Fruit fly (Drosophila melanogaster) whole organism, embryonic: ENCODE measurements around the gene CG34242.
A peak's percentile ranks its signal among the peaks of the same experiment; 100 is the strongest.

Source experiments
- Awh ChIP-seq: fragments of 200-800 bp; sonication (Bioruptor generic); IDR thresholded peaks from 2 replicates; pipeline ENCODE4, ENCODE4 v1.3.6; 2022; ENCODE audit warnings: missing biosample characterization, missing genetic modification characterization
- B-H2 ChIP-seq: fragments of 200-800 bp; sonication (Bioruptor generic); optimal IDR thresholded peaks from 2 replicates; lab custom pipeline; 2018; ENCODE audit warnings: missing biosample characterization, mild to moderate bottlenecking, missing genetic modification characterization
- C15 ChIP-seq: fragments of 200-800 bp; sonication (Bioruptor generic); IDR thresholded peaks from 3 replicates; pipeline ENCODE4 v1.3.6; 2022; ENCODE audit warnings: missing biosample characterization, missing genetic modification characterization
- CG1024 ChIP-seq: fragments of 200-800 bp; sonication (Bioruptor generic); IDR thresholded peaks from 2 replicates; pipeline ENCODE4 v1.3.6; 2022; ENCODE audit warnings: missing biosample characterization, missing genetic modification characterization
- CG10431 ChIP-seq: fragments of 200-800 bp; sonication (Bioruptor generic); optimal IDR thresholded peaks from 3 replicates; lab custom pipeline; 2018; ENCODE audit warnings: missing biosample characterization, mild to moderate bottlenecking, missing genetic modification characterization
- CG10959 ChIP-seq: fragments of 200-800 bp; sonication (Bioruptor generic); IDR thresholded peaks from 2 replicates; pipeline ENCODE4 v1.3.6; 2022; ENCODE audit warnings: missing biosample characterization, missing genetic modification characterization
- CG10979 ChIP-seq: fragments of 200-800 bp; sonication (Bioruptor generic); optimal IDR thresholded peaks from 2 replicates; lab custom pipeline; 2018; ENCODE audit warnings: missing biosample characterization, mild to moderate bottlenecking, missing genetic modification characterization, moderate library complexity
- CG13296 ChIP-seq: fragments of 200-800 bp; sonication (Bioruptor generic); optimal IDR thresholded peaks from 3 replicates; lab custom pipeline; 2018; ENCODE audit warnings: missing biosample characterization, mild to moderate bottlenecking, missing genetic modification characterization
- CG14965 ChIP-seq: fragments of 200-800 bp; sonication (Bioruptor generic); optimal IDR thresholded peaks from 2 replicates; lab custom pipeline; 2016; ENCODE audit warnings: missing biosample characterization, missing genetic modification characterization, borderline replicate concordance
- CG15601 ChIP-seq: fragments of 200-800 bp; sonication (Bioruptor generic); optimal IDR thresholded peaks from 3 replicates; lab custom pipeline; 2019; ENCODE audit warnings: missing biosample characterization, mild to moderate bottlenecking, missing genetic modification characterization, moderate library complexity
- CG16813 ChIP-seq: fragments of 200-800 bp; sonication (Bioruptor generic); IDR thresholded peaks from 3 replicates; pipeline ENCODE4 v1.3.6; 2022; ENCODE audit warnings: missing biosample characterization, missing genetic modification characterization; ENCODE audit not compliant: partially characterized antibody
- CG17328 ChIP-seq: fragments of 200-800 bp; sonication (Bioruptor generic); IDR thresholded peaks from 2 replicates; pipeline ENCODE4 v1.3.6; 2022; ENCODE audit warnings: missing biosample characterization, missing genetic modification characterization
- CG17829 ChIP-seq: fragments of 200-800 bp; optimal IDR thresholded peaks from 2 replicates; lab custom pipeline; 2019; ENCODE audit warnings: missing biosample characterization, mild to moderate bottlenecking, missing genetic modification characterization, moderate library complexity
- CG18011 ChIP-seq: fragments of 200-800 bp; sonication (Bioruptor generic); optimal IDR thresholded peaks from 2 replicates; lab custom pipeline; 2017; ENCODE audit warnings: missing biosample characterization, missing genetic modification characterization, mild to moderate bottlenecking, moderate library complexity, missing genotype
- CG4730 ChIP-seq: fragments of 200-800 bp; sonication (Bioruptor generic); IDR thresholded peaks from 2 replicates; pipeline ENCODE4 v1.3.6; 2022; ENCODE audit warnings: missing biosample characterization, missing genetic modification characterization
- CG4820 ChIP-seq: fragments of 200-800 bp; sonication (Bioruptor generic); optimal IDR thresholded peaks from 3 replicates; lab custom pipeline; 2016; ENCODE audit warnings: missing biosample characterization, missing genetic modification characterization
- CG6791 ChIP-seq: fragments of 200-800 bp; sonication (Bioruptor generic); IDR thresholded peaks from 3 replicates; pipeline ENCODE4 v1.3.6; 2022; ENCODE audit warnings: missing biosample characterization, missing genetic modification characterization; ENCODE audit not compliant: partially characterized antibody
- CG8290 ChIP-seq, 3 experiments: fragments of 200-800 bp; sonication (Bioruptor generic); optimal IDR thresholded peaks; 2 replicates each; lab custom pipeline; 2016 to 2019; ENCODE audit warnings: missing biosample characterization in 3 of 3, missing genetic modification characterization in 3 of 3, mild to moderate bottlenecking in 2 of 3, moderate library complexity in 1 of 3
- Dek ChIP-seq: fragments of 200-800 bp; sonication (Bioruptor generic); optimal IDR thresholded peaks from 3 replicates; lab custom pipeline; 2019; ENCODE audit warnings: missing biosample characterization, mild to moderate bottlenecking, missing genetic modification characterization, moderate library complexity
- Ets97D ChIP-seq: fragments of 200-800 bp; sonication (Bioruptor generic); optimal IDR thresholded peaks from 3 replicates; lab custom pipeline; 2016; ENCODE audit warnings: missing biosample characterization, missing genetic modification characterization
- Gsc ChIP-seq: fragments of 200-800 bp; sonication (Bioruptor generic); IDR thresholded peaks from 2 replicates; pipeline ENCODE4 v1.3.6; 2022; ENCODE audit warnings: missing biosample characterization, missing genetic modification characterization
- Gug ChIP-seq: fragments of 200-800 bp; sonication (Bioruptor generic); IDR thresholded peaks from 4 replicates; pipeline ENCODE4 v1.3.6; 2022; ENCODE audit warnings: missing biosample characterization, missing genetic modification characterization
- Max ChIP-seq: fragments of 200-800 bp; sonication (Bioruptor generic); optimal IDR thresholded peaks from 2 replicates; lab custom pipeline; 2016; ENCODE audit warnings: missing biosample characterization, mild to moderate bottlenecking, missing genetic modification characterization
- NK7.1 ChIP-seq: fragments of 200-800 bp; sonication (Bioruptor generic); optimal IDR thresholded peaks from 3 replicates; lab custom pipeline; 2016; ENCODE audit warnings: missing biosample characterization, missing genetic modification characterization
- Nf-YA ChIP-seq: fragments of 200-800 bp; sonication (Bioruptor generic); IDR thresholded peaks from 2 replicates; pipeline ENCODE4 v1.3.6; 2022; ENCODE audit warnings: missing biosample characterization, missing genetic modification characterization
- Ptx1 ChIP-seq: fragments of 200-800 bp; sonication (Bioruptor generic); IDR thresholded peaks from 2 replicates; pipeline ENCODE4 v1.3.6; 2022; ENCODE audit warnings: missing biosample characterization, missing genetic modification characterization
- aop ChIP-seq: fragments of 200-800 bp; sonication (Bioruptor generic); IDR thresholded peaks from 2 replicates; pipeline ENCODE4 v1.3.6; 2022; ENCODE audit warnings: missing biosample characterization, missing genetic modification characterization
- bab2 ChIP-seq: fragments of 200-800 bp; sonication (Bioruptor generic); optimal IDR thresholded peaks from 2 replicates; lab custom pipeline; 2016; ENCODE audit warnings: missing biosample characterization, missing genetic modification characterization
- chinmo ChIP-seq: fragments of 200-800 bp; sonication (Bioruptor generic); IDR thresholded peaks from 4 replicates; pipeline ENCODE4 v1.3.6; 2022; ENCODE audit warnings: missing biosample characterization, missing genetic modification characterization; ENCODE audit not compliant: partially characterized antibody
- cwo ChIP-seq: fragments of 200-800 bp; sonication (Bioruptor generic); optimal IDR thresholded peaks from 3 replicates; lab custom pipeline; 2017; ENCODE audit warnings: missing biosample characterization, missing genetic modification characterization, mild to moderate bottlenecking, moderate library complexity, missing genetic modification reagents
- dpn ChIP-seq, 2 experiments: fragments of 200-800 bp; sonication (Bioruptor generic); optimal IDR thresholded peaks; 3 replicates each; lab custom pipeline; 2016; ENCODE audit warnings: missing biosample characterization in 2 of 2, missing genetic modification characterization in 2 of 2
- emc ChIP-seq: fragments of 200-800 bp; sonication (Bioruptor generic); optimal IDR thresholded peaks from 2 replicates; lab custom pipeline; 2016; ENCODE audit warnings: missing biosample characterization, missing genetic modification characterization
- ftz-f1 ChIP-seq: fragments of 200-800 bp; sonication (Bioruptor generic); optimal IDR thresholded peaks from 2 replicates; lab custom pipeline; 2016; ENCODE audit warnings: missing biosample characterization, missing genetic modification characterization
- gcm ChIP-seq: fragments of 200-800 bp; sonication (Bioruptor generic); optimal IDR thresholded peaks from 2 replicates; lab custom pipeline; 2019; ENCODE audit warnings: missing biosample characterization, mild to moderate bottlenecking, missing genetic modification characterization, moderate library complexity
- gfzf ChIP-seq: fragments of 200-800 bp; sonication (Bioruptor generic); optimal IDR thresholded peaks from 2 replicates; lab custom pipeline; 2016; ENCODE audit warnings: missing biosample characterization, mild to moderate bottlenecking, missing genetic modification characterization, moderate library complexity
- insv ChIP-seq, 2 experiments: fragments of 200-800 bp; sonication (Bioruptor generic); optimal IDR thresholded peaks; 3 replicates each; lab custom pipeline; 2016 to 2018; ENCODE audit warnings: missing biosample characterization in 2 of 2, missing genetic modification characterization in 2 of 2
- jigr1 ChIP-seq: fragments of 200-800 bp; sonication (Bioruptor generic); IDR thresholded peaks from 3 replicates; pipeline ENCODE4 v1.3.6; 2022; ENCODE audit warnings: missing biosample characterization, missing genetic modification characterization
- klu ChIP-seq: fragments of 200-800 bp; sonication (Bioruptor generic); IDR thresholded peaks from 2 replicates; pipeline ENCODE4 v1.3.6; 2022; ENCODE audit warnings: missing biosample characterization, missing genetic modification characterization
- maf-S ChIP-seq: fragments of 200-800 bp; sonication (Bioruptor generic); optimal IDR thresholded peaks from 2 replicates; lab custom pipeline; 2016; ENCODE audit warnings: missing biosample characterization, missing genetic modification characterization
- mld ChIP-seq: fragments of 200-800 bp; sonication (Bioruptor generic); IDR thresholded peaks from 3 replicates; pipeline ENCODE4 v1.3.6; 2022; ENCODE audit warnings: missing biosample characterization, missing genetic modification characterization; ENCODE audit not compliant: partially characterized antibody
- nom ChIP-seq: fragments of 200-800 bp; sonication (Bioruptor generic); optimal IDR thresholded peaks from 2 replicates; lab custom pipeline; 2017; ENCODE audit warnings: missing biosample characterization, missing genetic modification characterization, mild to moderate bottlenecking, moderate library complexity, missing genetic modification reagents
- otp ChIP-seq: fragments of 200-800 bp; sonication (Bioruptor generic); IDR thresholded peaks from 3 replicates; pipeline ENCODE4, ENCODE4 v1.3.6; 2022; ENCODE audit warnings: missing biosample characterization, missing genetic modification characterization
- pb ChIP-seq: fragments of 200-800 bp; sonication (Bioruptor generic); optimal IDR thresholded peaks from 3 replicates; lab custom pipeline; 2016; ENCODE audit warnings: missing biosample characterization, missing genetic modification characterization
- prd ChIP-seq, 3 experiments: fragments of >200 bp in 2 of 3; fragments of 200-800 bp in 1 of 3; sonication (Bioruptor generic) in 1 of 3; optimal IDR thresholded peaks in 2 of 3; IDR thresholded peaks in 1 of 3; 2 replicates in 2 of 3; 3 replicates in 1 of 3; pipeline versions ENCODE4 v1.3.6 to Lab custom; 2017 to 2022; ENCODE audit warnings: missing biosample characterization in 1 of 3, missing genetic modification characterization in 1 of 3
- psq ChIP-seq: fragments of 200-800 bp; sonication (Bioruptor generic); optimal IDR thresholded peaks from 2 replicates; lab custom pipeline; 2017; ENCODE audit warnings: missing biosample characterization, missing genetic modification characterization
- run ChIP-seq: fragments of 200-800 bp; sonication (Bioruptor generic); optimal IDR thresholded peaks from 3 replicates; lab custom pipeline; 2018; ENCODE audit warnings: missing biosample characterization, mild to moderate bottlenecking, missing genetic modification characterization
- sug ChIP-seq: fragments of 200-800 bp; optimal IDR thresholded peaks from 2 replicates; lab custom pipeline; 2019; ENCODE audit warnings: missing biosample characterization, mild to moderate bottlenecking, missing genetic modification characterization, moderate library complexity
- z ChIP-seq: fragments of 200-800 bp; sonication (Bioruptor generic); IDR thresholded peaks from 3 replicates; pipeline ENCODE4 v1.3.6; 2022; ENCODE audit warnings: missing biosample characterization, missing genetic modification characterization

The CG34242 gene

DNA sequence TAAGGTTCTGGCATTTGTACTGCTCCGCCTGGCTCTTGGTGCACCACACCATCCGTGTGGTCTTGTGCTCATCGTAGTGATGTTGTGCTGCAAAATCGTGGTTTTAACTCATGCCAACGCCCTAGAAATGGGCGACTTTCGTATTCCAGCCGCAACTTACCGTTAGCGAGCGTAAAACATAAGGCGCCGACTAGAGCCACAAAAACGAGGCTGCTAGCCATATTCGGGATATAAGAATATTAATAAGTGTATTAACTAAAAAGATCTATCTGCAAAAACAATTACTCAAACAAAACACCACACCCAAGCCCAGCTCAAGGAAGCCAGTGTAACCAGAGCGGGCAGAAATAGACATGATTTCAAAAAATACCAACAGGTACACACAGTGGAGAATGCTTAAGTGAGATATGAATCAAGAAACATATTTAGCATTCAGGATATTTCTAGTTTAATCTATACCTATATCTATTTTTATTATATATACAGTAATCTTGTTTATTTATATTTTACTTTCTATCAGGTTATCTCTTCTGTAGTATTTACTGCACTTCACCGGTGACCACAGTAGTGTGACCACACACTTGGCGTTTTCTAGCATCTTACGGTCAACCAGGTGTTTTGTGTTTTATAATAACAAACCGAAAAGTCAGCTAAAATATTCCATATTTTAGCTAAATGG lies at the start of gene CG34242, which contains the start of gene Tsf2:
CG34242 (plus strand) TSS at position 605 of the 679 bp plus-strand sequence.
Tsf2 (minus strand) TSS at position 333 of the 679 bp plus-strand sequence.
- TF ChIP-seq CG10979 (tag; lab: Kevin White, UChicago): peak; percentile 85
- TF ChIP-seq gcm (GFP tag; lab: Kevin White, UChicago): no peak
- no peak for TF ChIP-seq maf-S
- TF ChIP-seq Ptx1 (GFP tag; lab: Robert Waterston, UW): peak; percentile 99
- TF ChIP-seq nom: peak; percentile 58
- no peak for TF ChIP-seq ftz-f1 (GFP tag; lab: Kevin White, UChicago)
- no peak for TF ChIP-seq CG14965 (GFP tag; lab: Kevin White, UChicago)
- no peak for TF ChIP-seq CG16813 (GFP tag; lab: Robert Waterston, UW)
- peak; percentile 91 for TF ChIP-seq Gug
- TF ChIP-seq CG13296 (GFP tag; lab: Kevin White, UChicago): peak; percentile 78
- TF ChIP-seq klu (GFP tag; lab: Robert Waterston, UW): peak; percentile 83
- no peak for TF ChIP-seq insv (GFP tag; optimal IDR thresholded peaks at IDR 0.05; lab: Kevin White, UChicago)
- TF ChIP-seq otp (GFP tag; lab: Robert Waterston, UW): peak; percentile 72; the same call in 1 of the 3 replicates
- TF ChIP-seq Dek: peak; percentile 73
- TF ChIP-seq psq (GFP tag; lab: Kevin White, UChicago): no peak
- no peak for TF ChIP-seq run (tag; lab: Kevin White, UChicago)
- no peak for TF ChIP-seq aop (GFP tag; lab: Robert Waterston, UW)
- peak; percentile 68 for TF ChIP-seq CG10959 (GFP tag; lab: Robert Waterston, UW)
- TF ChIP-seq dpn (GFP tag; optimal IDR thresholded peaks at IDR 0.05; lab: Kevin White, UChicago): peak in 1 of 2 experiments; percentile 6
- TF ChIP-seq mld: no peak
- TF ChIP-seq CG1024: 0 out of 2 replicates have a peak, but pooled peaks have one; percentile 12
- peak; percentile 86 for TF ChIP-seq CG4820 (GFP tag; lab: Kevin White, UChicago)
- TF ChIP-seq z (GFP tag; lab: Robert Waterston, UW): no peak
- TF ChIP-seq CG17829 (tag; lab: Kevin White, UChicago): peak; percentile 83
- TF ChIP-seq jigr1: peak; percentile 59; the same call in 2 of the 3 replicates
- TF ChIP-seq C15 (GFP tag; lab: Robert Waterston, UW): peak; percentile 79
- TF ChIP-seq CG4730 (GFP tag; lab: Robert Waterston, UW): peak; percentile 95
- no peak for TF ChIP-seq CG6791 (GFP tag; lab: Robert Waterston, UW)
- no peak for TF ChIP-seq emc (GFP tag; lab: Kevin White, UChicago)
- TF ChIP-seq CG18011 (GFP tag; lab: Kevin White, UChicago): no peak
- TF ChIP-seq cwo: peak; percentile 64
- TF ChIP-seq Awh: peak; percentile 96
- peak; percentile 91 for TF ChIP-seq Nf-YA (GFP tag; lab: Robert Waterston, UW)
- TF ChIP-seq NK7.1 (GFP tag; lab: Kevin White, UChicago): no peak
- TF ChIP-seq Gsc (GFP tag; lab: Robert Waterston, UW): peak; percentile 63; the same call in 1 of the 2 replicates
- no peak for TF ChIP-seq bab2 (GFP tag; lab: Kevin White, UChicago)
- TF ChIP-seq prd (optimal IDR thresholded peaks at IDR 0.05; lab: Kevin White, UChicago): no peak
- peak; percentile 96 for TF ChIP-seq prd (GFP tag; IDR thresholded peaks at IDR 0.05; lab: Robert Waterston, UW)
- no peak for TF ChIP-seq pb (GFP tag; lab: Kevin White, UChicago)
- TF ChIP-seq sug: peak; percentile 77
- no peak for TF ChIP-seq CG10431 (GFP tag; lab: Kevin White, UChicago)
- no peak for TF ChIP-seq chinmo (GFP tag; lab: Robert Waterston, UW)
- TF ChIP-seq Max (GFP tag; lab: Kevin White, UChicago): peak; percentile 70
- TF ChIP-seq Ets97D (GFP tag; lab: Kevin White, UChicago): no peak
- no peak for TF ChIP-seq CG17328 (GFP tag; lab: Robert Waterston, UW)
- peak; percentile 63 for TF ChIP-seq gfzf (GFP tag; lab: Kevin White, UChicago)
- TF ChIP-seq B-H2: no peak
- no peak for TF ChIP-seq CG8290 (GFP tag; optimal IDR thresholded peaks at IDR 0.05; lab: Kevin White, UChicago)
- TF ChIP-seq CG8290 (tag; optimal IDR thresholded peaks at IDR 0.05; lab: Kevin White, UChicago): no peak
- TF ChIP-seq CG15601 (tag; lab: Kevin White, UChicago): peak; percentile 22
